Fruit fly (Drosophila melanogaster): ENCODE results near the gene ND-15.

ND-15 gene

DNA sequence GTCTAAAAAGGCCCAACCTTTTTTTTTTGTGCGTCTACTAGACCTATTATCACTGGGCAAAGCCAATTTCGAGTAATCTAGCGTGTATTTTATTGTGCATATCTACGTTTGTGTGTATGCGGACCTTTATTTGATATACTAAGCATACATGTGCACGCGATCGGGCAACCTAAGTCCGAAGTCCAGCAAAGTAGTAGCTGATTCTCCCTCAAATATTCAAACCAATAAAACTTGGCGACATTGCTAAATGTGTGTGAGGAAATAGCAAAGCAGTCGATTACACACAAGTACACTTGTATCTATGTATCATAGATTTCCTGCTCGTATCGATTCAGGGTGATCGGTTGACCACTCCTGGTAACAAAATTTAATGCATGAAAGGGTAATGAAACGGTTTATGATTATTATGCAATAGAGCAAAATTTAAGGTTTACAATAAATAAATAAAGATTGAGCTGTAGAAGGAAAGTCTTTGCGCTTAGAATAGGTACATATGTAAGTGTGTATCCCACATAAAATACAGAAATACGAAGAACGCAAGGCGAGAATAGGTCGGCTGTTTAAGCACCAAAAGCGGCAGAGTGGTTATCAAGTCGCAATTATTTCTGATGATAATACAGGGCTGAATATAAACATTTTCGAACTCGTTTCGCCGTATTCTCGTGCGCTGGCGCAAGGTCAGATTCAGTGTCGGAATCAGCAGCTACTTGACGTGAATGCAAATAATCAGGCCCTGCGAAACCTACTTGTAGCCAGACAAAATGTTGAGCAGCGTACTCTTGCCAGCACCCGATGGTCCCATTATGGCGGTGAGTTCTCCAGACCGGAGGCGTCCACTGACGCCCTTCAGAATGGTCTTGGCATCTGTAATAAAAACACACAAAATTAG lies 11.1 kb downstream of the ND-15 start:
- no peak for TF ChIP-seq CG10348 (GFP tag; IDR thresholded peaks at IDR 0.05)
- TF ChIP-seq EcR (GFP tag; optimal IDR thresholded peaks at IDR 0.05) = no peak
- no peak for TF ChIP-seq CG14655 (GFP tag; optimal IDR thresholded peaks at IDR 0.05)
- TF ChIP-seq Ets98B (GFP tag; IDR thresholded peaks at IDR 0.05) = no peak
- TF ChIP-seq CG8301 (tag; optimal IDR thresholded peaks at IDR 0.05) = no peak
- TF ChIP-seq CG9948 (tag; optimal IDR thresholded peaks at IDR 0.05) = no peak
- no peak for TF ChIP-seq CG12605 (GFP tag; IDR thresholded peaks at IDR 0.05)
- no peak for TF ChIP-seq Snoo (tag; optimal IDR thresholded peaks at IDR 0.05)
- no peak for TF ChIP-seq CG32121 (GFP tag; IDR thresholded peaks at IDR 0.05)
- no peak for TF ChIP-seq CG8159 (tag; optimal IDR thresholded peaks at IDR 0.05)
- TF ChIP-seq CG4496 (GFP tag; IDR thresholded peaks at IDR 0.05) = no peak
- no peak for TF ChIP-seq D1 (tag; optimal IDR thresholded peaks at IDR 0.05)
- TF ChIP-seq rn (GFP tag; IDR thresholded peaks at IDR 0.05) = no peak
- TF ChIP-seq Pif1A (GFP tag; optimal IDR thresholded peaks at IDR 0.05) = no peak
- TF ChIP-seq CG34367 (tag; optimal IDR thresholded peaks at IDR 0.05) = no peak
- TF ChIP-seq CG17806 (tag; optimal IDR thresholded peaks at IDR 0.05) = no peak
- no peak for TF ChIP-seq fd96Ca (GFP tag; IDR thresholded peaks at IDR 0.05)

DNA sequence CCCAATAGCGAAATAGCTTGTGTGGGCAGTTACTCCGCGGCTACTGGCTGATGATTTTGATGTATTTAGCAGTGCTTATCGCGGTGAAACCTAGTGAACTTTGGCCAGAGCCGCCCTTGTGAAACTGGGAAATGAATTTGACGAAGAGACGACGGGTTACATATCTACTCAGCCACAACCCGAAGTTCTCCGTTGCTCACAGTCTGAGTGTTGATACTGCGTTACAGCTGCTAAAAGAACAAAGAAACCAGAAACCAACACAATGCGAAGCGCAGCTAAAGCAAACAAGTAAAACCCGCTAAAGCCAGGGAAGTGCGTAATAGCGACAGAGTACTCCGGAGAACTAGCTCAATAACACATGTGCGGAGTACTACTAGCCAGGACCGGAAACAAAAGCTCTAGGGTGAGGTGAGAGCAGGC lies 13.8 kb downstream of the ND-15 start:
- TF ChIP-seq D1 (tag; optimal IDR thresholded peaks at IDR 0.05) (no peak), Pif1A (GFP tag; optimal IDR thresholded peaks at IDR 0.05) (peak; percentile 13), Pif1B (GFP tag; optimal IDR thresholded peaks at IDR 0.05) (peak; percentile 31), gl (tag; optimal IDR thresholded peaks at IDR 0.05) (peak; percentile 35), CG4496 (GFP tag; IDR thresholded peaks at IDR 0.05) (0 out of 3 replicates have a peak, but pooled peaks have one; percentile 24), rn (GFP tag; IDR thresholded peaks at IDR 0.05) (no peak), CG13204 (GFP tag; optimal IDR thresholded peaks at IDR 0.05) (peak; percentile 25), EcR (GFP tag; optimal IDR thresholded peaks at IDR 0.05) (peak; percentile 53)

DNA sequence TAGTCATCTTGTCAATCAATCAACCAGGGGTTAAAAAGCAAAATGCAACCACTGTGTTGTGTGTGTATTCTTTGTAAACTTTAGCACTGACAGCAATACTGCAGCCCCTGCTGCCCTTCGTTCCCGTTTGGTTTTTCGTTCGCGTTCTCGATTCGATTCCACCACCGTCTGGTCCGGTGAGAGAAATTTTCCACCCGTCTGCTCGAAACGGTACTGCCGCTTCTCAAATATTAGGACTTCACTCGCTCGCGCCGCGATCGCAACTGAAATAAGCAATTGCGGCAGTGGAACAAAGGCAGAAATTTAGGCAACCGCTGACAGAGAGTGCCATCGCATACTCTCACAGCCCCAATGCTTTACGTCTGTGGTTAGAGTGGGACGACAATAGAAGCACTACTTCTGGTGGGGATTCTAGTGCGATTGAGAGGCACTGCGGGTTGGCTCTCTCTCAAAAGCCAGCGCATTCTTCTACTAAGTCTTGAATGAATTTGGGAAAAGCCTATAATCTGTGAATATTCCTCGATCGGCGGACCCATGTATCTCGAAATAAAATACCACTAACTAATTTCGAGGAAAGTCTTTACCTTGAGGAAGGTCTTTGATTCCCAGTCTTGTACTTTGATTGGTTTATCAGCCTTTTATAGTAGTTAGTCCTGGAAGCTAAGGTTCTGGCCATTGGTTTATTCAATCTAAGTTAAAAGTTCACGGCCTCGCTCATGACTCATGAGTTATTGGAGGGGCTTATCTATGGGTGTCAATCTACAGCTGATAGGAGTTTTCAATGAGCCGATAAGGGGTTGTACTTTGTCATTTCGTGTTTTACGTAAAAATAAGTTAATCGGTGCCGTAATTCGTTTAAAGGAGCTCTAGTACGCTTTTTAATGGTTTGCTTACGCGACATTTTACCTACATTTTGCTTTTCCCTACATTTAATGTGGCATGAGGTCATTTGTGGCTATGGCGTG lies 14.7 kb downstream of the ND-15 start:
- peak; percentile 73 for TF ChIP-seq CG4496 (GFP tag; IDR thresholded peaks at IDR 0.05)
- peak; percentile 12 for TF ChIP-seq CG8159 (tag; optimal IDR thresholded peaks at IDR 0.05)
- no peak for TF ChIP-seq CG10348 (GFP tag; IDR thresholded peaks at IDR 0.05)
- TF ChIP-seq Pif1B (GFP tag; optimal IDR thresholded peaks at IDR 0.05) = peak; percentile 70
- peak; percentile 63 for TF ChIP-seq gl (tag; optimal IDR thresholded peaks at IDR 0.05)
- no peak for TF ChIP-seq CG17806 (tag; optimal IDR thresholded peaks at IDR 0.05)
- peak; percentile 80 for TF ChIP-seq CG12605 (GFP tag; IDR thresholded peaks at IDR 0.05)
- TF ChIP-seq Ets98B (GFP tag; IDR thresholded peaks at IDR 0.05) = peak; percentile 57; the same call in 1 of the 2 replicates
- TF ChIP-seq EcR (GFP tag; optimal IDR thresholded peaks at IDR 0.05) = peak; percentile 68
- TF ChIP-seq D1 (tag; optimal IDR thresholded peaks at IDR 0.05) = no peak
- TF ChIP-seq CG34367 (tag; optimal IDR thresholded peaks at IDR 0.05) = no peak
- peak; percentile 54 for TF ChIP-seq Pif1A (GFP tag; optimal IDR thresholded peaks at IDR 0.05)
- peak; percentile 61; the same call in 1 of the 3 replicates for TF ChIP-seq fd96Ca (GFP tag; IDR thresholded peaks at IDR 0.05)
- peak; percentile 39 for TF ChIP-seq Snoo (tag; optimal IDR thresholded peaks at IDR 0.05)
- TF ChIP-seq rn (GFP tag; IDR thresholded peaks at IDR 0.05) = no peak
- no peak for TF ChIP-seq CG15710 (tag; optimal IDR thresholded peaks at IDR 0.05)
- TF ChIP-seq CG8301 (tag; optimal IDR thresholded peaks at IDR 0.05) = no peak
- peak; percentile 69 for TF ChIP-seq CG32121 (GFP tag; IDR thresholded peaks at IDR 0.05)
- peak; percentile 83 for TF ChIP-seq CG13204 (GFP tag; optimal IDR thresholded peaks at IDR 0.05)
- no peak for TF ChIP-seq CG9948 (tag; optimal IDR thresholded peaks at IDR 0.05)
- TF ChIP-seq CG14655 (GFP tag; optimal IDR thresholded peaks at IDR 0.05) = no peak

- TF ChIP-seq CG8159 (tag; optimal IDR thresholded peaks at IDR 0.05) (no peak), rn (GFP tag; IDR thresholded peaks at IDR 0.05) (no peak), CG8301 (tag; optimal IDR thresholded peaks at IDR 0.05) (no peak)
These were observed 16.2 kb downstream of the ND-15 start, which contains the start of gene CG3164 for dm6 chr2L:130691-131090. TSS of gene CG3164 (minus strand) at chr2L:130791.

- peak; percentile 71 for TF ChIP-seq CG12605 (GFP tag; IDR thresholded peaks at IDR 0.05)
- peak; percentile 44 for TF ChIP-seq CG13204 (GFP tag; optimal IDR thresholded peaks at IDR 0.05)
- no peak for TF ChIP-seq D1 (tag; optimal IDR thresholded peaks at IDR 0.05)
- no peak for TF ChIP-seq rn (GFP tag; IDR thresholded peaks at IDR 0.05)
- peak; percentile 25 for TF ChIP-seq CG8301 (tag; optimal IDR thresholded peaks at IDR 0.05)
- peak; percentile 79 for TF ChIP-seq Ets98B (GFP tag; IDR thresholded peaks at IDR 0.05)
- TF ChIP-seq Snoo (tag; optimal IDR thresholded peaks at IDR 0.05) = no peak
- TF ChIP-seq gl (tag; optimal IDR thresholded peaks at IDR 0.05) = peak; percentile 61
- peak; percentile 52 for TF ChIP-seq CG14655 (GFP tag; optimal IDR thresholded peaks at IDR 0.05)
- no peak for TF ChIP-seq CG32121 (GFP tag; IDR thresholded peaks at IDR 0.05)
- TF ChIP-seq fd96Ca (GFP tag; IDR thresholded peaks at IDR 0.05) = peak; percentile 39; the same call in 1 of the 3 replicates
- TF ChIP-seq CG4496 (GFP tag; IDR thresholded peaks at IDR 0.05) = peak; percentile 60; the same call in 2 of the 3 replicates
- no peak for TF ChIP-seq CG9948 (tag; optimal IDR thresholded peaks at IDR 0.05)
- TF ChIP-seq CG15710 (tag; optimal IDR thresholded peaks at IDR 0.05) = peak; percentile 2
- TF ChIP-seq Pif1A (GFP tag; optimal IDR thresholded peaks at IDR 0.05) = peak; percentile 17
- TF ChIP-seq Pif1B (GFP tag; optimal IDR thresholded peaks at IDR 0.05) = peak; percentile 13
- TF ChIP-seq CG8159 (tag; optimal IDR thresholded peaks at IDR 0.05) = no peak
- TF ChIP-seq EcR (GFP tag; optimal IDR thresholded peaks at IDR 0.05) = peak; percentile 35
- TF ChIP-seq CG17806 (tag; optimal IDR thresholded peaks at IDR 0.05) = no peak
- no peak for TF ChIP-seq CG10348 (GFP tag; IDR thresholded peaks at IDR 0.05)
- peak; percentile 34 for TF ChIP-seq CG34367 (tag; optimal IDR thresholded peaks at IDR 0.05)
These were observed 17.1 kb downstream of the ND-15 start, which contains the start of gene Gs1 for dm6 chr2L:131466-132270. TSS of gene Gs1 (plus strand) at chr2L:132077.

All from whole organism, pupa.